Worm (Caenorhabditis elegans): ENCODE measurements around the gene nhr-127.

nhr-127 gene

DNA sequence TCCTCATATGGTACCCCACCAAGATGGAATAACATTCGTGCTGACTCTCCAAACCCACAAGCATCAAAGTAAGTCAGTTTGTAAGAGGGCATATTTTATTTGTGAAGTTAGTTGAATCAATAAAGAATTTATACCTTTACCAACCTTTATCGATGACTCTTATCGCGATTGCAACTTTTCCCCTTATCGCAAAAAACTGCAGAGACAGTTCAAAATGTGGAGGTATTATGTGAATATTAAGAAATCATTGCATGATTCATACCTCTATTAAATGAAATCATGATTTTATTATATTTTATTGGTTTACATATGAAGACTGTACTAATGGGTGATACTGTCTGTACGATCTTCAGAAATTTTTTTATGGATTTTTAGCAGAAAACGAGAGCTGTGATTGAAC lies 27.6 kb upstream of the nhr-127 start, which contains the start of gene gst-22:
Gene gst-22 (minus strand): TSS at position 103 of the 400 bp plus-strand sequence.
- TF ChIP-seq B0310.2 (tag; optimal IDR thresholded peaks at IDR 0.05) (no peak), tbx-37 (GFP tag; conservative IDR thresholded peaks at IDR 0.05) (no peak), ets-7 (tag; optimal IDR thresholded peaks at IDR 0.05) (no peak), tbx-11 (GFP tag; IDR thresholded peaks at IDR 0.05) (no peak), ceh-36 (tag; optimal IDR thresholded peaks at IDR 0.05) (no peak), pes-1 (GFP tag; IDR thresholded peaks at IDR 0.05) (no peak), F13C5.2 (tag; optimal IDR thresholded peaks at IDR 0.05) (no peak), ama-1 (optimal IDR thresholded peaks at IDR 0.05) (no peak), aly-1 (tag; optimal IDR thresholded peaks at IDR 0.05) (no peak), hmbx-1 (tag; optimal IDR thresholded peaks at IDR 0.05) (no peak), sea-1 (GFP tag; conservative IDR thresholded peaks at IDR 0.05) (no peak), hmg-4 (GFP tag; optimal IDR thresholded peaks at IDR 0.05) (no peak), hnd-1 (tag; optimal IDR thresholded peaks at IDR 0.05) (no peak)

DNA sequence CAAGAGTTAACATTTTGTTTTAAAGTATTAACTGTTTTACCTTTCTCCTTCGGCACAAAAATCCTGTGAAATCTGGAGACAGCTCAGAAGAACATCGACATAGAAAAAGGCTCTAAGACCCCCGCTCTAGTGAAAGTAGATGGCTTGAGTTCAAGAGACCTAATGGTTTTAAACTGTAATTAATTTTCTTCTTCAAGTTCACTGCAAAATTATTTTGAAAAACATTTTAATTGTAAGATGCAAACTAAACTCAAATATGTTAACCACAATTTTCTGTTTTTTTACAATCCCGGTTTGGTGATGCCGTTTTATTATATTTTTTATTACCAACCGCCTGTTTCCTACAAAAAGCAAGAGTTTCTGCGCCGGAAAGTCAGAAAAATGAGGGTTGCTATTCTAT lies 26.2 kb upstream of the nhr-127 start, which contains the start of gene clec-233:
Gene clec-233 (plus strand): TSS at position 301 of the 400 bp plus-strand sequence.
- TF ChIP-seq flt-1 (GFP tag; IDR thresholded peaks at IDR 0.05) (no peak), ceh-36 (tag; optimal IDR thresholded peaks at IDR 0.05) (no peak)

DNA sequence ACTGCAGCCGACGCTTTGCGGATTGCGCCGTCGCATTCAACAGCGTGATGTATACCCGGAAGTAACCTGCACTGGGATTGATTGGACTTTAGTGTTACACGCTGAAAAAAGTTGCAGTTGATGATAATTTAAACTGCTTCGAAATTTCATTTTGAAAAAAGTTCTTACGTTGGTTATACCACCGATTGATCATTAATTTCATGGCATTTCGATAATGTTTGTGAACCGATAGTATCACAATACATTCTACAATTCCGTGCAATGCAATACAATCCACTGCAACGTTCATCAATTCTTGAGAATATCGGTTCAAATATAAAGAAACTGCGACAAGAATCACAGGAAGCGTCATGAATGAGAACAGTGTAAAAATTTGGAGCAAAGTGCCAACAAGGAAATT lies 24.6 kb upstream of the nhr-127 start, which contains the start of gene F21H7.3:
Gene F21H7.3 (minus strand): TSS at position 101 of the 400 bp plus-strand sequence.
- no peak for TF ChIP-seq F13C5.2 (tag; optimal IDR thresholded peaks at IDR 0.05)
- TF ChIP-seq hmg-4 (GFP tag; optimal IDR thresholded peaks at IDR 0.05): no peak
- TF ChIP-seq tbx-37 (GFP tag; conservative IDR thresholded peaks at IDR 0.05): no peak
- TF ChIP-seq pes-1 (GFP tag; IDR thresholded peaks at IDR 0.05): no peak
- TF ChIP-seq flt-1 (GFP tag; IDR thresholded peaks at IDR 0.05): no peak
- TF ChIP-seq hmbx-1 (tag; optimal IDR thresholded peaks at IDR 0.05): no peak
- no peak for TF ChIP-seq tbx-11 (GFP tag; IDR thresholded peaks at IDR 0.05)
- no peak for TF ChIP-seq ceh-13 (GFP tag; optimal IDR thresholded peaks at IDR 0.05)
- TF ChIP-seq ets-7 (tag; optimal IDR thresholded peaks at IDR 0.05): no peak
- no peak for TF ChIP-seq sea-1 (GFP tag; conservative IDR thresholded peaks at IDR 0.05)
- no peak for TF ChIP-seq ama-1 (optimal IDR thresholded peaks at IDR 0.05)
- no peak for TF ChIP-seq hnd-1 (tag; optimal IDR thresholded peaks at IDR 0.05)
- no peak for TF ChIP-seq tra-4 (tag; optimal IDR thresholded peaks at IDR 0.05)

DNA sequence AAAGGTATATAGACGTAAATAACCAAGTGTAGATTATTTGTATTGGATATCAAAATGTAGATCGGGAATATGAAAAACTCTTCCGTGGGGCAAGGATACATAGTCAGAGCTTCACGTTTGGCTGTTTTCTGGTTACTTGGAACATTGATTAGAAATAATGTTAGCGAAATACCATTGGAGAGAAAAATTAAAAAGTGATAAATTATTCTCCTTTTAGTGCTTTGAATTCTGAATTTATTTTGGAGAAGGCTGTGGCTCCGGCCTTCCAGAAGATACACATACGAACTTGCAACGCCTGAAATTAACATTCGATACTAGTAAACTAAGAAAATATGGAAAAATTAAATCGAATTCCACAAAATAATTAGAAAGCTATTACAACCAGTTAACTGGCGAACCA lies 24.1 kb upstream of the nhr-127 start, which contains the start of gene srh-98:
Gene srh-98 (minus strand): TSS at position 101 of the 400 bp plus-strand sequence.
- TF ChIP-seq scrt-1 (GFP tag; IDR thresholded peaks at IDR 0.05) (no peak), sea-1 (GFP tag; conservative IDR thresholded peaks at IDR 0.05) (no peak), tbx-37 (GFP tag; conservative IDR thresholded peaks at IDR 0.05) (no peak), hmg-4 (GFP tag; optimal IDR thresholded peaks at IDR 0.05) (no peak), aly-1 (tag; optimal IDR thresholded peaks at IDR 0.05) (no peak), tra-4 (tag; optimal IDR thresholded peaks at IDR 0.05) (no peak)

DNA sequence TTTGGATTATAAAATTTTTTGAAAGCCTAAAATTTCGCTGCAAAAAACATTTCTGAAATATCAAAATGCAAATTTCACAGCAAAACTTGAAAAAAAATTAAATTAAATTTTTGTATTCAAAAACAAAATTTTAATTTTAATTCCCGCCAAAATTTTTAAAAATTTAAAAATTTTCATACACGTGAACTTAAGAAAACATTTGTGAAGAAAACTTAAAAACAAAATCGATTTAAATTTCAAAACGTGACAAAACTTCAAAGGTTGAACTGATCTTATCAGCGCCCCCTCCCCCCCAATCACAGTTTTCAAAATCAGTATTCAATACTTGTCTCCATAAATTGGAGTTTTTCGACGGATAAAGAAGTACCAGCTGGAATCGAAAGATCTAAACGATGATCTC lies 22.6 kb upstream of the nhr-127 start, which contains the start of gene F21H7.5:
Gene F21H7.5 (plus strand): TSS at position 301 of the 400 bp plus-strand sequence.
- TF ChIP-seq pes-1 (GFP tag; IDR thresholded peaks at IDR 0.05): no peak
- TF ChIP-seq B0310.2 (tag; optimal IDR thresholded peaks at IDR 0.05): no peak

DNA sequence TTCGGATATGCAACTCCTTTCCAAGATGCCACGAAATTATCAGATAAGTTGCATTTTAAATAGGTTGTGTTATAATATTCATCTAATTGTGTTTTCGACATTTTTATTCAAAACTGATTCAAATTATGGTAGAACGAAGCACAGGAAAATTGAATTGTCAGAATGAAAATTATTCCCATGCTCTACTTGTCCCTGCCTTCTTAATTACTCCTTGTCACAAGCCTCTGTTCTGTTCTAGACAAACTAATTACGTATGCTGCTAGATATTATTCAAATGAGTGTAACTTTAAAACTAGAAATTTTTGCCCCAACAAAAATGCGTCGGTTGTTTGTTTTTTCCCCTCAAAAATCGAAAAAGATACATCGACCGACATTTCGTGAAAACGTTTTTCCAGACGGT lies 15.7 kb upstream of the nhr-127 start, which contains the start of gene srh-104:
Gene srh-104 (minus strand): TSS at position 101 of the 400 bp plus-strand sequence.
- no peak for TF ChIP-seq scrt-1 (GFP tag; IDR thresholded peaks at IDR 0.05)
- no peak for TF ChIP-seq ceh-36 (tag; optimal IDR thresholded peaks at IDR 0.05)
- TF ChIP-seq flt-1 (GFP tag; IDR thresholded peaks at IDR 0.05): no peak
- TF ChIP-seq tbx-37 (GFP tag; conservative IDR thresholded peaks at IDR 0.05): no peak
- TF ChIP-seq aly-1 (tag; optimal IDR thresholded peaks at IDR 0.05): no peak

DNA sequence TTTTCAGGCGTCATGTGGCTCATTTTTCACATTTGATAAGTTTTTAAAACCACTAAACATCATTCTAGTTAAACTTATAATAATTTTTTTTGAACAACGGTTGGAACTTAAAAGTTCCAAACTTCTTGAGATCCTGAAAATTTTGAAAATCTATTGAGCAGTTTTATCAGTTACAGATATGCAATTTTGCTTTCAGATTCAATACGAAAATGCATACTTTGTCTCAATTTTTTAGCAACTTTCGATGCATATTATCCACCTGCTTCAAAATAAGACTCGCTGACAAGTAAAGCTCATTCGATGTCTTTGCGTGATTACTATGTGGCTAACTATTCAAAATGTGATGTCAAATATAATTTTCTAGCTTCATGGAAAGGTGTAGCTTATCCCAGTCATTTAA lies 13.2 kb upstream of the nhr-127 start, which contains the start of gene srh-95:
Gene srh-95 (plus strand): TSS at position 301 of the 400 bp plus-strand sequence.
- TF ChIP-seq scrt-1 (GFP tag; IDR thresholded peaks at IDR 0.05) (no peak), ama-1 (optimal IDR thresholded peaks at IDR 0.05) (no peak), B0310.2 (tag; optimal IDR thresholded peaks at IDR 0.05) (no peak), hnd-1 (tag; optimal IDR thresholded peaks at IDR 0.05) (no peak), pes-1 (GFP tag; IDR thresholded peaks at IDR 0.05) (no peak), ceh-36 (tag; optimal IDR thresholded peaks at IDR 0.05) (no peak), tra-4 (tag; optimal IDR thresholded peaks at IDR 0.05) (no peak), F13C5.2 (tag; optimal IDR thresholded peaks at IDR 0.05) (no peak), ets-7 (tag; optimal IDR thresholded peaks at IDR 0.05) (no peak), tbx-11 (GFP tag; IDR thresholded peaks at IDR 0.05) (no peak), aly-1 (tag; optimal IDR thresholded peaks at IDR 0.05) (no peak), hmg-4 (GFP tag; optimal IDR thresholded peaks at IDR 0.05) (no peak), flt-1 (GFP tag; IDR thresholded peaks at IDR 0.05) (no peak), sea-1 (GFP tag; conservative IDR thresholded peaks at IDR 0.05) (no peak)

DNA sequence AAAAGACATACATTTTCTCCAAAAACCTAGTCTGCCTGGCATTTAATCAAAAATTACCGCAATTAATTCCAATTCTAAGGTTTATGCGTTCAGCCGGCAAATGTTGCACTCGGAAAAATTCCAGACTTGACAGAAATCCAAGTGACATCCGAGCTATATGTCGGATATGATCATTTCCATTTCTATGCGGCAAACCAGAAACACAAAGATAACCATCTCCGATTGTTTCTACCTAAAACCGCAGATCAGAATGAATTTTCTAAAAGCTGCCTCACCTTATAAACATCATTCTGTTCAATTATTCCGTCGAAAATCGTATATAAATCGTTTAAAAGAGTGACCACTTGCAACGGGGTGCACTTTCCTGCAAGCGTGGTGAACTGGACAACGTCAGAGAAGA lies 10.7 kb upstream of the nhr-127 start:
- no peak for TF ChIP-seq aly-1 (tag; optimal IDR thresholded peaks at IDR 0.05)
- no peak for TF ChIP-seq sea-1 (GFP tag; conservative IDR thresholded peaks at IDR 0.05)
- TF ChIP-seq pes-1 (GFP tag; IDR thresholded peaks at IDR 0.05): no peak
- TF ChIP-seq hmbx-1 (tag; optimal IDR thresholded peaks at IDR 0.05): no peak
- no peak for TF ChIP-seq tbx-11 (GFP tag; IDR thresholded peaks at IDR 0.05)
- TF ChIP-seq flt-1 (GFP tag; IDR thresholded peaks at IDR 0.05): no peak

DNA sequence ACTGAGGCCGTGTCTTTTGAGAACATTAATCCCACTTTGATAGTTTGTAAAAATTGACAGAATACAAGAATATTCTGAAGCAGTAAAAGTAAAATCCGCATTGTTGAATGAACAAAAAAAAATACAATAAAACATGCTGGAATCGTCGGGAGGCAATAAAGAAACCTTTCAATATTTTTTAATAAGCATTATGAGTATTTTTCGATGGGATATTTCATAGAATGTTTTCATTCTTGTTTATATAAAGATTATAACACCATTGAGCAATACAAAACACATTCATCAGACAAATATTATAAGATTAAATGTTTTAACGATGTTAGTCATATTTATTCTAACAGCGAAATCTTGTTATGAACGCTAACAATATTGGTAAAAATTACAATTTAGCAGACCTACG lies 6.1 kb upstream of the nhr-127 start, which contains the start of gene gcy-20:
Gene gcy-20 (minus strand): TSS at position 101 of the 400 bp plus-strand sequence.
- TF ChIP-seq tra-4 (tag; optimal IDR thresholded peaks at IDR 0.05) (no peak), pes-1 (GFP tag; IDR thresholded peaks at IDR 0.05) (no peak), hmbx-1 (tag; optimal IDR thresholded peaks at IDR 0.05) (no peak), B0310.2 (tag; optimal IDR thresholded peaks at IDR 0.05) (no peak), ets-7 (tag; optimal IDR thresholded peaks at IDR 0.05) (no peak), F13C5.2 (tag; optimal IDR thresholded peaks at IDR 0.05) (no peak)
